Worm (Caenorhabditis elegans) whole organism, late embryonic: ENCODE measurements around the gene srh-22.

ENCODE experiments used
- C38D4.7 ChIP-seq: fragments of 200-800 bp; sonication (Bioruptor generic); optimal IDR thresholded peaks from 2 replicates; lab custom pipeline; 2018; ENCODE audit warnings: mild to moderate bottlenecking, missing genetic modification characterization, moderate library complexity, missing compliant biosample characterization
- F13H6.1 ChIP-seq: sonication (generic microtip); optimal IDR thresholded peaks from 2 replicates; lab custom pipeline; 2016; ENCODE audit warnings: missing genetic modification characterization, missing compliant biosample characterization
- K02D7.2 ChIP-seq: sonication (generic microtip); optimal IDR thresholded peaks from 2 replicates; lab custom pipeline; 2017; ENCODE audit warnings: mild to moderate bottlenecking, missing genetic modification characterization, missing compliant biosample characterization
- T23F11.4 ChIP-seq: fragments of 200-800 bp; sonication (Bioruptor generic); optimal IDR thresholded peaks from 2 replicates; lab custom pipeline; 2018; ENCODE audit warnings: mild to moderate bottlenecking, missing genetic modification characterization, missing compliant biosample characterization
- ama-1 ChIP-seq: fragments of 150-350 bp; optimal IDR thresholded peaks from 2 replicates; lab custom pipeline; 2014
- ceh-14 ChIP-seq: sonication (generic microtip); optimal IDR thresholded peaks from 2 replicates; lab custom pipeline; 2016; ENCODE audit warnings: missing genotype, missing genetic modification characterization, missing compliant biosample characterization
- ceh-19 ChIP-seq: fragments of 200-800 bp; sonication (Bioruptor generic); optimal IDR thresholded peaks from 2 replicates; lab custom pipeline; 2018; ENCODE audit warnings: mild to moderate bottlenecking, missing genetic modification characterization, missing compliant biosample characterization
- ceh-2 ChIP-seq: sonication (generic microtip); optimal IDR thresholded peaks from 2 replicates; lab custom pipeline; 2016; ENCODE audit warnings: missing genotype, missing genetic modification characterization, missing compliant biosample characterization
- ceh-24 ChIP-seq: sonication (generic microtip); optimal IDR thresholded peaks from 2 replicates; lab custom pipeline; 2016; ENCODE audit warnings: mild to moderate bottlenecking, missing genetic modification characterization, missing compliant biosample characterization
- ceh-30 ChIP-seq: fragments of 150-350 bp; optimal IDR thresholded peaks from 2 replicates; lab custom pipeline; 2014; ENCODE audit warnings: missing biosample characterization, missing genetic modification characterization
- ceh-31 ChIP-seq: sonication (generic microtip); optimal IDR thresholded peaks from 2 replicates; lab custom pipeline; 2016; ENCODE audit warnings: missing genetic modification characterization, missing compliant biosample characterization
- ceh-34 ChIP-seq: sonication (generic microtip); optimal IDR thresholded peaks from 2 replicates; lab custom pipeline; 2016; ENCODE audit warnings: mild to moderate bottlenecking, missing genetic modification characterization, missing compliant biosample characterization
- ceh-48 ChIP-seq: sonication (generic microtip); optimal IDR thresholded peaks from 2 replicates; lab custom pipeline; 2016; ENCODE audit warnings: missing genetic modification characterization, inconsistent platforms, missing compliant biosample characterization
- ceh-6 ChIP-seq: fragments of 200-800 bp; sonication (Bioruptor generic); optimal IDR thresholded peaks from 2 replicates; lab custom pipeline; 2018; ENCODE audit warnings: mild to moderate bottlenecking, missing genetic modification characterization, missing compliant biosample characterization
- dve-1 ChIP-seq: sonication (generic microtip); optimal IDR thresholded peaks from 2 replicates; lab custom pipeline; 2017; ENCODE audit warnings: antibody characterized with exemption, mild to moderate bottlenecking, missing genetic modification characterization, missing compliant biosample characterization
- ets-4 ChIP-seq: sonication (generic microtip); optimal IDR thresholded peaks from 2 replicates; lab custom pipeline; 2016; ENCODE audit warnings: missing genetic modification characterization, missing compliant biosample characterization
- fax-1 ChIP-seq: sonication (generic microtip); optimal IDR thresholded peaks from 2 replicates; lab custom pipeline; 2016; ENCODE audit warnings: missing genotype, missing genetic modification characterization, missing compliant biosample characterization
- fkh-10 ChIP-seq: fragments of 150-350 bp; optimal IDR thresholded peaks from 2 replicates; lab custom pipeline; 2014; ENCODE audit warnings: missing biosample characterization, missing genetic modification reagents, missing genetic modification characterization
- hlh-13 ChIP-seq: fragments of 200-800 bp; sonication (Bioruptor generic); optimal IDR thresholded peaks from 2 replicates; lab custom pipeline; 2018; ENCODE audit warnings: mild to moderate bottlenecking, missing genetic modification characterization, missing compliant biosample characterization
- hlh-15 ChIP-seq: sonication (generic microtip); optimal IDR thresholded peaks from 2 replicates; lab custom pipeline; 2016; ENCODE audit warnings: missing genetic modification characterization, missing compliant biosample characterization
- hlh-30 ChIP-seq: sonication (generic microtip); optimal IDR thresholded peaks from 2 replicates; lab custom pipeline; 2017; ENCODE audit warnings: antibody characterized with exemption, missing genetic modification characterization, missing compliant biosample characterization; ENCODE audit not compliant: insufficient read depth
- hlh-6 ChIP-seq: sonication (generic microtip); optimal IDR thresholded peaks from 2 replicates; lab custom pipeline; 2016; ENCODE audit warnings: missing genotype, missing genetic modification characterization, missing compliant biosample characterization
- hlh-8 ChIP-seq: sonication (generic microtip); optimal IDR thresholded peaks from 2 replicates; lab custom pipeline; 2016; ENCODE audit warnings: missing genotype, missing genetic modification characterization, missing compliant biosample characterization
- madf-2 ChIP-seq: sonication (generic microtip); optimal IDR thresholded peaks from 2 replicates; lab custom pipeline; 2017; ENCODE audit warnings: missing genetic modification characterization, missing compliant biosample characterization
- mec-3 ChIP-seq: sonication (generic microtip); optimal IDR thresholded peaks from 2 replicates; lab custom pipeline; 2016; ENCODE audit warnings: borderline replicate concordance, missing genetic modification characterization, missing compliant biosample characterization
- nfya-1 ChIP-seq: sonication (generic microtip); optimal IDR thresholded peaks from 2 replicates; lab custom pipeline; 2017; ENCODE audit warnings: missing genetic modification characterization, mild to moderate bottlenecking, missing compliant biosample characterization, antibody characterized with exemption, moderate library complexity
- nhr-232 ChIP-seq: sonication (generic microtip); optimal IDR thresholded peaks from 2 replicates; lab custom pipeline; 2016; ENCODE audit warnings: missing genetic modification characterization, missing compliant biosample characterization
- npax-4 ChIP-seq: sonication (generic microtip); optimal IDR thresholded peaks from 2 replicates; lab custom pipeline; 2016; ENCODE audit warnings: missing genetic modification characterization, missing compliant biosample characterization
- pag-3 ChIP-seq: sonication (generic microtip); optimal IDR thresholded peaks from 2 replicates; lab custom pipeline; 2016; ENCODE audit warnings: missing compliant biosample characterization, missing genetic modification characterization, borderline replicate concordance
- pat-9 ChIP-seq: fragments of 200-800 bp; sonication (Bioruptor generic); optimal IDR thresholded peaks from 2 replicates; lab custom pipeline; 2018; ENCODE audit warnings: mild to moderate bottlenecking, missing genetic modification characterization, moderate library complexity, missing compliant biosample characterization
- pha-2 ChIP-seq: sonication (generic microtip); optimal IDR thresholded peaks from 2 replicates; lab custom pipeline; 2017; ENCODE audit warnings: mild to moderate bottlenecking, missing genetic modification characterization, missing compliant biosample characterization
- pha-4 ChIP-seq: fragments of 150-350 bp; optimal IDR thresholded peaks from 2 replicates; lab custom pipeline; 2018; ENCODE audit warnings: missing biosample characterization, missing genetic modification reagents, missing genetic modification characterization
- pros-1 ChIP-seq: fragments of 150-350 bp; optimal IDR thresholded peaks from 2 replicates; lab custom pipeline; 2014; ENCODE audit warnings: missing biosample characterization, missing genetic modification reagents, missing genetic modification characterization
- ref-2 ChIP-seq: sonication (generic microtip); optimal IDR thresholded peaks from 2 replicates; lab custom pipeline; 2016; ENCODE audit warnings: missing genetic modification characterization, missing compliant biosample characterization
- rnt-1 ChIP-seq: sonication (generic microtip); optimal IDR thresholded peaks from 2 replicates; lab custom pipeline; 2016; ENCODE audit warnings: missing genetic modification characterization, missing compliant biosample characterization
- sox-2 ChIP-seq: fragments of 200-800 bp; sonication (Bioruptor generic); IDR thresholded peaks from 2 replicates; pipeline ENCODE4 v1.3.6; 2022; ENCODE audit warnings: missing genetic modification reagents, missing genetic modification characterization, missing compliant biosample characterization
- ttx-3 ChIP-seq: sonication (generic microtip); optimal IDR thresholded peaks from 2 replicates; lab custom pipeline; 2016; ENCODE audit warnings: missing genetic modification reagents, missing genetic modification characterization, missing compliant biosample characterization
- unc-3 ChIP-seq, 2 experiments: fragments of 200-800 bp in 1 of 2; sonication (Bioruptor generic) in 1 of 2; sonication (generic microtip) in 1 of 2; conservative IDR thresholded peaks in 1 of 2; optimal IDR thresholded peaks in 1 of 2; 2 replicates each; pipeline versions ENCODE4 v1.3.6 to Lab custom; 2016 to 2022; ENCODE audit warnings: missing compliant biosample characterization in 2 of 2, missing genetic modification characterization in 2 of 2, missing genetic modification reagents in 1 of 2
- unc-42 ChIP-seq: sonication (generic microtip); optimal IDR thresholded peaks from 2 replicates; lab custom pipeline; 2016; ENCODE audit warnings: missing genotype, missing genetic modification characterization, missing compliant biosample characterization
- unc-55 ChIP-seq: sonication (generic microtip); optimal IDR thresholded peaks from 2 replicates; lab custom pipeline; 2017; ENCODE audit warnings: missing biosample characterization, missing genetic modification reagents, missing genetic modification characterization
- unc-86 ChIP-seq: sonication (generic microtip); optimal IDR thresholded peaks from 2 replicates; lab custom pipeline; 2016; ENCODE audit warnings: missing genetic modification characterization, missing compliant biosample characterization

Gene srh-22

ce11 chrV:4957619-4958018, 35.5 kb downstream of the srh-22 start:
- TF ChIP-seq C38D4.7 (GFP tag; lab: Kevin White, UChicago) (no peak), unc-3 (GFP tag; conservative IDR thresholded peaks at IDR 0.05; lab: Robert Waterston, UW) (no peak), unc-3 (tag; optimal IDR thresholded peaks at IDR 0.05; lab: Kevin White, UChicago) (no peak), ceh-19 (no peak), ref-2 (tag; lab: Kevin White, UChicago) (no peak)
- TF ChIP-seq, all 69 proteins: peak for 0

ce11 chrV:4960686-4961085, 38.6 kb downstream of the srh-22 start:
- TF ChIP-seq unc-42 (tag; lab: Kevin White, UChicago) = no peak
- no peak for TF ChIP-seq pag-3 (tag; lab: Kevin White, UChicago)
- TF ChIP-seq ceh-24 = no peak
- TF ChIP-seq hlh-8 (tag; lab: Kevin White, UChicago) = no peak

- TF ChIP-seq F13H6.1 (tag; lab: Kevin White, UChicago) = no peak
- TF ChIP-seq ceh-19 = no peak
- peak; percentile 33 for TF ChIP-seq unc-42 (tag; lab: Kevin White, UChicago)
- no peak for TF ChIP-seq T23F11.4 (GFP tag; lab: Kevin White, UChicago)
- no peak for TF ChIP-seq fkh-10 (GFP tag; lab: Kevin White, UChicago)
- TF ChIP-seq C38D4.7 (GFP tag; lab: Kevin White, UChicago) = no peak
- TF ChIP-seq ceh-48 (tag; lab: Kevin White, UChicago) = peak; percentile 27
- TF ChIP-seq hlh-15 = no peak
- TF ChIP-seq unc-55 (GFP tag; lab: Kevin White, UChicago) = peak; percentile 13
- no peak for TF ChIP-seq madf-2
- no peak for TF ChIP-seq fax-1 (tag; lab: Kevin White, UChicago)
- no peak for TF ChIP-seq ref-2 (tag; lab: Kevin White, UChicago)
- no peak for TF ChIP-seq hlh-30 (tag; lab: Kevin White, UChicago)
- peak; percentile 14 for TF ChIP-seq nfya-1 (tag; lab: Kevin White, UChicago)
Measured at ce11 chrV:4962968-4963367, 40.8 kb downstream of the srh-22 start, which contains the start of gene tam-1. tam-1 (minus strand) TSS chrV:4963102.

- TF ChIP-seq pros-1 (tag; lab: Kevin White, UChicago) (no peak), unc-3 (GFP tag; conservative IDR thresholded peaks at IDR 0.05; lab: Robert Waterston, UW) (no peak), unc-3 (tag; optimal IDR thresholded peaks at IDR 0.05; lab: Kevin White, UChicago) (no peak), dve-1 (tag; lab: Kevin White, UChicago) (no peak)
Measured at ce11 chrV:4963606-4964005, 41.5 kb downstream of the srh-22 start.

- TF ChIP-seq hlh-13 (GFP tag; lab: Kevin White, UChicago) (no peak), hlh-15 (no peak), pat-9 (tag; lab: Kevin White, UChicago) (peak; percentile 21), rnt-1 (tag; lab: Kevin White, UChicago) (peak; percentile 34), pha-4 (tag; lab: Kevin White, UChicago) (no peak), nhr-232 (tag; lab: Kevin White, UChicago) (no peak), ceh-34 (peak; percentile 71), pros-1 (tag; lab: Kevin White, UChicago) (no peak), C38D4.7 (GFP tag; lab: Kevin White, UChicago) (no peak), ttx-3 (no peak), ceh-24 (no peak), ceh-30 (tag; lab: Kevin White, UChicago) (no peak), ets-4 (tag; lab: Kevin White, UChicago) (no peak), mec-3 (no peak), pag-3 (tag; lab: Kevin White, UChicago) (no peak), ama-1 (lab: Kevin White, UChicago) (no peak), madf-2 (no peak), ceh-31 (tag; lab: Kevin White, UChicago) (peak; percentile 57), ceh-14 (tag; lab: Kevin White, UChicago) (no peak), K02D7.2 (tag; lab: Kevin White, UChicago) (no peak), ceh-19 (peak; percentile 60), ceh-2 (peak; percentile 51), npax-4 (tag; lab: Kevin White, UChicago) (no peak), sox-2 (GFP tag; lab: Robert Waterston, UW) (no peak), ceh-6 (GFP tag; lab: Kevin White, UChicago) (no peak), hlh-30 (tag; lab: Kevin White, UChicago) (peak; percentile 7), pha-2 (tag; lab: Kevin White, UChicago) (peak; percentile 13), hlh-6 (tag; lab: Kevin White, UChicago) (peak; percentile 39), unc-86 (tag; lab: Kevin White, UChicago) (no peak), ref-2 (tag; lab: Kevin White, UChicago) (peak; percentile 64)
Measured at ce11 chrV:4964020-4964635, 42.0 kb downstream of the srh-22 start.
